Fruit fly (Drosophila melanogaster): ENCODE results near the gene Jasper.
A peak's percentile ranks its signal among the peaks of the same experiment; 100 is the strongest.

Gene Jasper

dm6 chr3R:30059944-30060343 lies 7.6 kb downstream of the Jasper start:
- TF ChIP-seq ash1 (GFP tag; optimal IDR thresholded peaks at IDR 0.05) (no peak), Dip3 (GFP tag; optimal IDR thresholded peaks at IDR 0.05) (no peak), CG14441 (GFP tag; IDR thresholded peaks at IDR 0.05) (0 out of 2 replicates have a peak, but pooled peaks have one; percentile 23), crol (GFP tag; IDR thresholded peaks at IDR 0.05) (peak; percentile 18; the same call in 1 of the 2 replicates), C15 (GFP tag; IDR thresholded peaks at IDR 0.05) (no peak), PHDP (tag; optimal IDR thresholded peaks at IDR 0.05) (no peak), trem (tag; optimal IDR thresholded peaks at IDR 0.05) (no peak), CG7556 (GFP tag; optimal IDR thresholded peaks at IDR 0.05) (no peak), pros (GFP tag; optimal IDR thresholded peaks at IDR 0.05) (peak; percentile 3), kni (GFP tag; optimal IDR thresholded peaks at IDR 0.05) (peak; percentile 1), oc (tag; optimal IDR thresholded peaks at IDR 0.05) (peak; percentile 62), chinmo (GFP tag; IDR thresholded peaks at IDR 0.05; ENCODE audit: partially characterized antibody) (peak; percentile 56; the same call in 1 of the 4 replicates), twi (tag; optimal IDR thresholded peaks at IDR 0.05) (no peak), bbx (GFP tag; IDR thresholded peaks at IDR 0.05; ENCODE audit: partially characterized antibody) (0 out of 2 replicates have a peak, but pooled peaks have one; percentile 23), CG6791 (GFP tag; IDR thresholded peaks at IDR 0.05; ENCODE audit: partially characterized antibody) (no peak), abd-A (tag; optimal IDR thresholded peaks at IDR 0.05) (peak; percentile 15), kah (GFP tag; optimal IDR thresholded peaks at IDR 0.05) (peak; percentile 50), Drgx (GFP tag; IDR thresholded peaks at IDR 0.05) (no peak), CG34224 (GFP tag; IDR thresholded peaks at IDR 0.05; ENCODE audit: partially characterized antibody) (peak; percentile 28; the same call in 1 of the 3 replicates), CG11398 (GFP tag; optimal IDR thresholded peaks at IDR 0.05) (no peak), CG2889 (GFP tag; IDR thresholded peaks at IDR 0.05) (no peak), ci (GFP tag; IDR thresholded peaks at IDR 0.05) (no peak), dpn (GFP tag; optimal IDR thresholded peaks at IDR 0.05) (no peak), nom (GFP tag; optimal IDR thresholded peaks at IDR 0.05) (peak; percentile 50)

- TF ChIP-seq Dll (GFP tag; IDR thresholded peaks at IDR 0.05; ENCODE audit: partially characterized antibody): 0 out of 4 replicates have a peak, but pooled peaks have one; percentile 18
- no peak for TF ChIP-seq CG8388 (GFP tag; optimal IDR thresholded peaks at IDR 0.05)
- no peak for TF ChIP-seq CG18476 (GFP tag; optimal IDR thresholded peaks at IDR 0.05)
- TF ChIP-seq Mes4 (GFP tag; optimal IDR thresholded peaks at IDR 0.05): no peak
- no peak for TF ChIP-seq CG2120 (GFP tag; optimal IDR thresholded peaks at IDR 0.05)
- TF ChIP-seq Ssrp (tag; optimal IDR thresholded peaks at IDR 0.05): no peak
- TF ChIP-seq Vsx1 (GFP tag; optimal IDR thresholded peaks at IDR 0.05): peak; percentile 15
- TF ChIP-seq Kr (GFP tag; optimal IDR thresholded peaks at IDR 0.05): no peak
- TF ChIP-seq Elba2 (GFP tag; optimal IDR thresholded peaks at IDR 0.05): no peak
- no peak for TF ChIP-seq pan (optimal IDR thresholded peaks at IDR 0.05)
- TF ChIP-seq pan (GFP tag; optimal IDR thresholded peaks at IDR 0.05 in 1 of 2, IDR thresholded peaks at IDR 0.05 in 1 of 2): peak in 1 of 2 experiments; percentile 30
- TF ChIP-seq tx (GFP tag; optimal IDR thresholded peaks at IDR 0.05): no peak
- no peak for TF ChIP-seq Sry-δ (GFP tag; optimal IDR thresholded peaks at IDR 0.05)
- no peak for TF ChIP-seq jumu (GFP tag; optimal IDR thresholded peaks at IDR 0.05)
- TF ChIP-seq CG17829 (tag; optimal IDR thresholded peaks at IDR 0.05): no peak
- TF ChIP-seq CG15073 (GFP tag; optimal IDR thresholded peaks at IDR 0.05): no peak
- TF ChIP-seq Adf1 (GFP tag; IDR thresholded peaks at IDR 0.05): no peak
- TF ChIP-seq ftz-f1 (GFP tag; optimal IDR thresholded peaks at IDR 0.05): peak; percentile 52
- no peak for TF ChIP-seq her (GFP tag; optimal IDR thresholded peaks at IDR 0.05)
- TF ChIP-seq CG7928 (GFP tag; optimal IDR thresholded peaks at IDR 0.05): no peak
- TF ChIP-seq Dref (GFP tag; IDR thresholded peaks at IDR 0.05): no peak; the same call in 1 of the 2 replicates
- TF ChIP-seq CG14965 (GFP tag; optimal IDR thresholded peaks at IDR 0.05; ENCODE audit: borderline replicate concordance): no peak
- TF ChIP-seq caup (GFP tag; optimal IDR thresholded peaks at IDR 0.05; ENCODE audit: severe bottlenecking): no peak
- no peak for TF ChIP-seq fd102C (GFP tag; optimal IDR thresholded peaks at IDR 0.05)
- TF ChIP-seq ase (GFP tag; IDR thresholded peaks at IDR 0.05): no peak
Observed at dm6 chr3R:30060451-30061153, 8.3 kb downstream of the Jasper start.
